Fruit fly (Drosophila melanogaster) whole organism, prepupa: Measurements from ENCODE around the gene tefu.
A peak's percentile ranks its signal among the peaks of the same experiment; 100 is the strongest.

Source experiments
- CG16779 ChIP-seq: fragments of 200-800 bp; sonication (Bioruptor generic); optimal IDR thresholded peaks from 3 replicates; lab custom pipeline; 2017; ENCODE audit warnings: missing biosample characterization, mild to moderate bottlenecking, missing genetic modification characterization
- CG32006 ChIP-seq: fragments of 200-800 bp; sonication (Bioruptor generic); optimal IDR thresholded peaks from 3 replicates; lab custom pipeline; 2017; ENCODE audit warnings: missing biosample characterization, mild to moderate bottlenecking, missing genetic modification characterization
- CG6854 ChIP-seq: fragments of 200-800 bp; sonication (Bioruptor generic); optimal IDR thresholded peaks from 2 replicates; lab custom pipeline; 2017; ENCODE audit warnings: missing biosample characterization, mild to moderate bottlenecking, missing genetic modification characterization
- Eip93F ChIP-seq: fragments of 200-800 bp; sonication (Bioruptor generic); optimal IDR thresholded peaks from 2 replicates; lab custom pipeline; 2016; ENCODE audit warnings: missing biosample characterization, mild to moderate bottlenecking, missing genetic modification characterization
- Sox102F ChIP-seq: fragments of 200-800 bp; sonication (Bioruptor generic); optimal IDR thresholded peaks from 2 replicates; lab custom pipeline; 2016; ENCODE audit warnings: missing biosample characterization, mild to moderate bottlenecking, missing genetic modification characterization
- esn ChIP-seq: fragments of 200-800 bp; sonication (Bioruptor generic); optimal IDR thresholded peaks from 2 replicates; lab custom pipeline; 2016; ENCODE audit warnings: missing biosample characterization, mild to moderate bottlenecking, missing genetic modification characterization, moderate library complexity
- spab ChIP-seq: fragments of 200-800 bp; sonication (Bioruptor generic); optimal IDR thresholded peaks from 2 replicates; lab custom pipeline; 2017; ENCODE audit warnings: missing biosample characterization, mild to moderate bottlenecking, missing genetic modification characterization, missing genetic modification reagents
- svp ChIP-seq: fragments of 200-800 bp; sonication (Bioruptor generic); peaks from one replicate; lab custom pipeline; 2016; ENCODE audit warnings: missing biosample characterization, missing genetic modification characterization

- peak; percentile 66 for TF ChIP-seq Eip93F
- peak; percentile 6 for TF ChIP-seq CG16779 (tag; lab: Kevin White, UChicago)
- peak; percentile 26 for TF ChIP-seq CG6854 (GFP tag; lab: Kevin White, UChicago)
- no peak for TF ChIP-seq CG32006 (GFP tag; lab: Kevin White, UChicago)
- peak; percentile 71 for TF ChIP-seq esn (GFP tag; lab: Kevin White, UChicago)
- TF ChIP-seq spab (GFP tag; lab: Kevin White, UChicago), result no peak
- no peak for TF ChIP-seq Sox102F (GFP tag; lab: Kevin White, UChicago)
- peak; percentile 71 for TF ChIP-seq svp (GFP tag; lab: Kevin White, UChicago)
Measured at dm6 chr3R:15242186-15243045, at the start of gene tefu, which contains the start of gene Hsc70-4.
